Fruit fly (Drosophila melanogaster): ENCODE results near the gene CG45089.

The CG45089 gene

DNA sequence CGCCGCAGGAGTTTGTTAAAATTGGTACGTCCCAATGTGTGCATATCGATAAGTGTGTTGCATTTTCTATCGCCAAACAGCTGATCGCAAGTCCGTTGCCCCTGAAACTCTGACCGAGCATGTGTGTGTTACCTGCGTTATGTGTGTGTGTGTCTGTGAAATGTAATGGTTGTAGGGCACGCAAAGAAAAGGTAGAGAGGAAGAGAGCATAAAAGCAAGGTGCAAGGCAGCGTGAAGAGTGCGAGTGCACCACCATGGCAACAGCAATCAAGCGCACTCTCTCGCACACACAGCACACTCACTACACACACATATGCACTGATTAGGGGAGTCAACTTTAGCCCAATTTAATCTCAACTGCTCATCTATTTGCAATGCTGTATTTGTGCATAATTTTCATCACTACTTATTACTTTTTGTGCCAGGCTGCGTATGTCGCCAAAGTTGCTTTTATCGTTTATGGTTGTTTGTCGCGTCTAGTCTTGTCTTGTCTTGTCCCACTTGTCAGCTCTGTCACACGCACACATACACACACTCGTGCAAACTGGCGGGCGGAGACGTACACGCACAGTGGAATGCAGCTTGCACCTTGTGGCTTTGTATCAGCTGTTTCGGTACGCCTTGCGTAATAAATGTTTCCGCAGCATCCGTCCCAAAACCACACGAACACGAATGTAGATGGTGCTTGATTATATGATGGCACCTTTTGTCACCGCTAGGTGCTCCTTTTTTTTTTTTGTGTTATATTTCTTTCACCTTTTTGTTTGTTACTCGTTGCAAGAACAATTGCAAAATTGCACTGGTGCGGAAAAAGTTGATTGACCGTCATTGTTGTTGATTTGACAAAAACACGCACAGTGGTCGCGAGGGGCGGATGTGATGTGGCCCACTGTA is 44.2 kb upstream of the CG45089 start (continued):
- TF ChIP-seq CG3726 (GFP tag; IDR thresholded peaks at IDR 0.05) (peak; percentile 70; the same call in 1 of the 3 replicates), nau (GFP tag; optimal IDR thresholded peaks at IDR 0.05) (peak; percentile 77), Camta (GFP tag; optimal IDR thresholded peaks at IDR 0.05) (peak; percentile 89), vfl (GFP tag; optimal IDR thresholded peaks at IDR 0.05) (peak; percentile 44), CG8388 (GFP tag; optimal IDR thresholded peaks at IDR 0.05) (peak; percentile 82), Optix (GFP tag; IDR thresholded peaks at IDR 0.05) (peak; percentile 82), ato (GFP tag; IDR thresholded peaks at IDR 0.05; ENCODE audit: partially characterized antibody) (no peak), Dref (GFP tag; IDR thresholded peaks at IDR 0.05) (peak; percentile 14; the same call in 1 of the 2 replicates), CG16863 (GFP tag; optimal IDR thresholded peaks at IDR 0.05) (peak; percentile 89), CG13894 (tag; optimal IDR thresholded peaks at IDR 0.05) (no peak), corto (GFP tag; optimal IDR thresholded peaks at IDR 0.05) (no peak), CG17385 (GFP tag; optimal IDR thresholded peaks at IDR 0.05) (peak; percentile 73), ftz-f1 (GFP tag; optimal IDR thresholded peaks at IDR 0.05) (no peak), CG10543 (GFP tag; optimal IDR thresholded peaks at IDR 0.05) (peak; percentile 70), row (GFP tag; IDR thresholded peaks at IDR 0.05) (peak; percentile 78), sima (GFP tag; optimal IDR thresholded peaks at IDR 0.05) (no peak), hth (optimal IDR thresholded peaks at IDR 0.05) (no peak), Tbp (GFP tag; optimal IDR thresholded peaks at IDR 0.05) (no peak), CG18011 (GFP tag; optimal IDR thresholded peaks at IDR 0.05) (peak; percentile 16), CG13624 (GFP tag; optimal IDR thresholded peaks at IDR 0.05) (peak; percentile 25), Gsc (GFP tag; IDR thresholded peaks at IDR 0.05) (no peak; the same call in none of the 2 replicates), cad (GFP tag; optimal IDR thresholded peaks at IDR 0.05) (no peak), Mad (GFP tag; optimal IDR thresholded peaks at IDR 0.05) (peak; percentile 46), CG32772 (GFP tag; IDR thresholded peaks at IDR 0.05) (peak; percentile 76), Dip2 (GFP tag; IDR thresholded peaks at IDR 0.05) (no peak), inv (GFP tag; IDR thresholded peaks at IDR 0.05; ENCODE audit: partially characterized antibody) (no peak), CG6175 (GFP tag; IDR thresholded peaks at IDR 0.05) (no peak), caup (GFP tag; optimal IDR thresholded peaks at IDR 0.05; ENCODE audit: severe bottlenecking) (peak; percentile 31), Stat92E (GFP tag; optimal IDR thresholded peaks at IDR 0.05) (peak in 1 of 3 experiments; percentile 4), gro (GFP tag; optimal IDR thresholded peaks at IDR 0.05) (no peak), nom (GFP tag; optimal IDR thresholded peaks at IDR 0.05) (peak; percentile 40), p53 (GFP tag; optimal IDR thresholded peaks at IDR 0.05) (peak; percentile 90), CG9876 (GFP tag; optimal IDR thresholded peaks at IDR 0.05) (peak; percentile 58), fd3F (GFP tag; optimal IDR thresholded peaks at IDR 0.05) (peak; percentile 14), fu2 (GFP tag; optimal IDR thresholded peaks at IDR 0.05) (peak; percentile 40), Ptx1 (GFP tag; IDR thresholded peaks at IDR 0.05) (peak; percentile 84), CG32767 (GFP tag; IDR thresholded peaks at IDR 0.05) (peak; percentile 68; the same call in 1 of the 2 replicates), CG17912 (GFP tag; optimal IDR thresholded peaks at IDR 0.05) (peak; percentile 48), sqz (GFP tag; optimal IDR thresholded peaks at IDR 0.05) (peak; percentile 82), H15 (GFP tag; IDR thresholded peaks at IDR 0.05) (peak; percentile 52; the same call in 1 of the 3 replicates), wdn (GFP tag; IDR thresholded peaks at IDR 0.05) (0 out of 2 replicates have a peak, but pooled peaks have one; percentile 36), ATbp (GFP tag; optimal IDR thresholded peaks at IDR 0.05) (peak; percentile 88), Meics (GFP tag; optimal IDR thresholded peaks at IDR 0.05) (peak; percentile 68), tap (tag; optimal IDR thresholded peaks at IDR 0.05) (peak; percentile 52), amos (GFP tag; IDR thresholded peaks at IDR 0.05; ENCODE audit: partially characterized antibody) (no peak), Myb (GFP tag; optimal IDR thresholded peaks at IDR 0.05) (peak; percentile 72), zfh1 (GFP tag; IDR thresholded peaks at IDR 0.05) (peak; percentile 71), CG14965 (GFP tag; optimal IDR thresholded peaks at IDR 0.05; ENCODE audit: borderline replicate concordance) (peak; percentile 23)

All from whole organism, embryonic.